Fruit fly (Drosophila melanogaster) whole organism, embryonic: ENCODE data around the gene CG5104.
A peak's percentile ranks its signal among the peaks of the same experiment; 100 is the strongest.

Source experiments
- Awh ChIP-seq: fragments of 200-800 bp; sonication (Bioruptor generic); IDR thresholded peaks from 2 replicates; pipeline ENCODE4, ENCODE4 v1.3.6; 2022; ENCODE audit warnings: missing biosample characterization, missing genetic modification characterization
- CG11398 ChIP-seq: fragments of 200-800 bp; sonication (Bioruptor generic); optimal IDR thresholded peaks from 2 replicates; lab custom pipeline; 2016; ENCODE audit warnings: missing biosample characterization, missing genetic modification characterization
- CG11560 ChIP-seq: fragments of 200-800 bp; sonication (Bioruptor generic); IDR thresholded peaks from 3 replicates; pipeline ENCODE4 v1.3.6; 2022; ENCODE audit warnings: missing biosample characterization, missing genetic modification characterization
- CG12071 ChIP-seq: fragments of 200-800 bp; sonication (Bioruptor generic); optimal IDR thresholded peaks from 3 replicates; lab custom pipeline; 2018; ENCODE audit warnings: missing biosample characterization, mild to moderate bottlenecking, missing genetic modification characterization
- CG12659 ChIP-seq: fragments of 200-800 bp; sonication (Bioruptor generic); optimal IDR thresholded peaks from 3 replicates; lab custom pipeline; 2017; ENCODE audit warnings: mild to moderate bottlenecking, missing biosample characterization, missing genetic modification reagents, missing genetic modification characterization
- CG16863 ChIP-seq: fragments of 200-800 bp; sonication (Bioruptor generic); optimal IDR thresholded peaks from 3 replicates; lab custom pipeline; 2016; ENCODE audit warnings: missing biosample characterization, missing genetic modification characterization
- CG2120 ChIP-seq: fragments of 200-800 bp; sonication (Bioruptor generic); optimal IDR thresholded peaks from 3 replicates; lab custom pipeline; 2016; ENCODE audit warnings: missing biosample characterization, missing genetic modification characterization
- CG2712 ChIP-seq: fragments of 200-800 bp; optimal IDR thresholded peaks from 3 replicates; lab custom pipeline; 2019; ENCODE audit warnings: missing biosample characterization, mild to moderate bottlenecking, missing genetic modification characterization, moderate library complexity
- CG2875 ChIP-seq: fragments of 200-800 bp; sonication (Bioruptor generic); optimal IDR thresholded peaks from 2 replicates; lab custom pipeline; 2017; ENCODE audit warnings: missing biosample characterization, mild to moderate bottlenecking, missing genetic modification characterization, missing genetic modification reagents
- CG4730 ChIP-seq: fragments of 200-800 bp; sonication (Bioruptor generic); IDR thresholded peaks from 2 replicates; pipeline ENCODE4 v1.3.6; 2022; ENCODE audit warnings: missing biosample characterization, missing genetic modification characterization
- CG4820 ChIP-seq: fragments of 200-800 bp; sonication (Bioruptor generic); optimal IDR thresholded peaks from 3 replicates; lab custom pipeline; 2016; ENCODE audit warnings: missing biosample characterization, missing genetic modification characterization
- CG6813 ChIP-seq: fragments of 200-800 bp; sonication (Bioruptor generic); optimal IDR thresholded peaks from 2 replicates; lab custom pipeline; 2017; ENCODE audit warnings: missing biosample characterization, missing genetic modification characterization, mild to moderate bottlenecking, moderate library complexity, missing genetic modification reagents
- CG7963 ChIP-seq: fragments of 200-800 bp; sonication (Bioruptor generic); IDR thresholded peaks from 3 replicates; pipeline ENCODE4 v1.3.6; 2022; ENCODE audit warnings: missing biosample characterization, missing genetic modification characterization; ENCODE audit not compliant: partially characterized antibody
- CG9797 ChIP-seq: fragments of 200-800 bp; sonication (Bioruptor generic); optimal IDR thresholded peaks from 3 replicates; lab custom pipeline; 2018; ENCODE audit warnings: missing biosample characterization, mild to moderate bottlenecking, missing genetic modification characterization
- Dip3 ChIP-seq: fragments of 200-800 bp; sonication (Bioruptor generic); optimal IDR thresholded peaks from 3 replicates; lab custom pipeline; 2016; ENCODE audit warnings: missing biosample characterization, missing genetic modification characterization
- Dp ChIP-seq: fragments of 200-800 bp; sonication (Bioruptor generic); optimal IDR thresholded peaks from 2 replicates; lab custom pipeline; 2018; ENCODE audit warnings: missing biosample characterization, mild to moderate bottlenecking, missing genetic modification characterization, moderate library complexity
- Drgx ChIP-seq: fragments of 200-800 bp; sonication (Bioruptor generic); IDR thresholded peaks from 2 replicates; pipeline ENCODE4 v1.3.6; 2022; ENCODE audit warnings: missing biosample characterization, missing genetic modification characterization
- E2f2 ChIP-seq: fragments of 200-800 bp; sonication (Bioruptor generic); IDR thresholded peaks from 2 replicates; pipeline ENCODE4 v1.3.6; 2022; ENCODE audit warnings: missing biosample characterization, missing genetic modification characterization
- Elba2 ChIP-seq: fragments of 200-800 bp; sonication (Bioruptor generic); optimal IDR thresholded peaks from 3 replicates; lab custom pipeline; 2016; ENCODE audit warnings: missing biosample characterization, missing genetic modification characterization
- Fer1 ChIP-seq: fragments of 200-800 bp; sonication (Bioruptor generic); optimal IDR thresholded peaks from 2 replicates; lab custom pipeline; 2017; ENCODE audit warnings: missing biosample characterization, mild to moderate bottlenecking, missing genetic modification characterization
- Fer3 ChIP-seq: fragments of 200-800 bp; sonication (Bioruptor generic); optimal IDR thresholded peaks from 2 replicates; lab custom pipeline; 2018; ENCODE audit warnings: missing biosample characterization, mild to moderate bottlenecking, missing genetic modification characterization, moderate library complexity
- HLH54F ChIP-seq: fragments of 200-800 bp; sonication (Bioruptor generic); optimal IDR thresholded peaks from 3 replicates; lab custom pipeline; 2016; ENCODE audit warnings: missing biosample characterization, missing genetic modification characterization
- Hr3 ChIP-seq: fragments of 200-800 bp; sonication (Bioruptor generic); optimal IDR thresholded peaks from 3 replicates; lab custom pipeline; 2016; ENCODE audit warnings: missing biosample characterization, missing genetic modification characterization
- Hr39 ChIP-seq: fragments of >200 bp; optimal IDR thresholded peaks from 2 replicates; lab custom pipeline; 2017
- MESR4 ChIP-seq: fragments of 200-800 bp; sonication (Bioruptor generic); optimal IDR thresholded peaks from 2 replicates; lab custom pipeline; 2018; ENCODE audit warnings: missing biosample characterization, mild to moderate bottlenecking, missing genetic modification characterization, moderate library complexity
- Myb ChIP-seq: fragments of 200-800 bp; sonication (Bioruptor generic); optimal IDR thresholded peaks from 2 replicates; lab custom pipeline; 2016; ENCODE audit warnings: missing biosample characterization, missing genetic modification characterization
- NfI ChIP-seq: fragments of 200-800 bp; sonication (Bioruptor generic); optimal IDR thresholded peaks from 3 replicates; lab custom pipeline; 2018; ENCODE audit warnings: missing biosample characterization, mild to moderate bottlenecking, missing genetic modification characterization, moderate library complexity
- Optix ChIP-seq: fragments of 200-800 bp; sonication (Bioruptor generic); IDR thresholded peaks from 3 replicates; pipeline ENCODE4 v1.3.6; 2022; ENCODE audit warnings: missing biosample characterization, missing genetic modification characterization
- Xrp1 ChIP-seq: fragments of 200-800 bp; sonication (Bioruptor generic); IDR thresholded peaks from 2 replicates; pipeline ENCODE4 v1.3.6; 2022; ENCODE audit warnings: missing biosample characterization, missing genetic modification characterization
- ab ChIP-seq: fragments of 200-800 bp; sonication (Bioruptor generic); optimal IDR thresholded peaks from 2 replicates; lab custom pipeline; 2016; ENCODE audit warnings: missing biosample characterization, missing genetic modification characterization
- aop ChIP-seq: fragments of 200-800 bp; sonication (Bioruptor generic); IDR thresholded peaks from 2 replicates; pipeline ENCODE4 v1.3.6; 2022; ENCODE audit warnings: missing biosample characterization, missing genetic modification characterization
- cwo ChIP-seq: fragments of 200-800 bp; sonication (Bioruptor generic); optimal IDR thresholded peaks from 3 replicates; lab custom pipeline; 2017; ENCODE audit warnings: missing biosample characterization, missing genetic modification characterization, mild to moderate bottlenecking, moderate library complexity, missing genetic modification reagents
- dimm ChIP-seq: fragments of 200-800 bp; sonication (Bioruptor generic); IDR thresholded peaks from 2 replicates; pipeline ENCODE4 v1.3.6; 2022; ENCODE audit warnings: missing biosample characterization, missing genetic modification characterization
- esg ChIP-seq: fragments of 200-800 bp; sonication (Bioruptor generic); conservative IDR thresholded peaks from 2 replicates; pipeline ENCODE4 v1.3.6; 2022; ENCODE audit warnings: missing biosample characterization, missing genetic modification characterization
- hkb ChIP-seq, 2 experiments: fragments of 200-800 bp in 1 of 2; fragments of >200 bp in 1 of 2; sonication (Bioruptor generic) in 1 of 2; IDR thresholded peaks in 1 of 2; optimal IDR thresholded peaks in 1 of 2; 2 replicates each; pipeline versions ENCODE4 v1.3.6 to Lab custom; 2017 to 2022; ENCODE audit warnings: missing biosample characterization in 1 of 2, missing genetic modification characterization in 1 of 2
- hth ChIP-seq: fragments of >200 bp; optimal IDR thresholded peaks from 2 replicates; lab custom pipeline; 2017; ENCODE audit warnings: inconsistent platforms
- lab ChIP-seq: fragments of 200-800 bp; sonication (Bioruptor generic); optimal IDR thresholded peaks from 3 replicates; lab custom pipeline; 2017; ENCODE audit warnings: missing biosample characterization, missing genetic modification characterization, mild to moderate bottlenecking, moderate library complexity, missing genetic modification reagents
- lola ChIP-seq, 3 experiments: fragments of >200 bp in 2 of 3; fragments of 200-800 bp in 1 of 3; sonication (Bioruptor generic) in 1 of 3; optimal IDR thresholded peaks; 2 replicates each; lab custom pipeline; 2017 to 2019; ENCODE audit warnings: missing biosample characterization in 3 of 3, missing genetic modification characterization in 3 of 3, mild to moderate bottlenecking in 1 of 3, moderate library complexity in 1 of 3
- p53 ChIP-seq: fragments of 200-800 bp; sonication (Bioruptor generic); optimal IDR thresholded peaks from 2 replicates; lab custom pipeline; 2016; ENCODE audit warnings: missing biosample characterization, missing genetic modification characterization
- peb ChIP-seq: fragments of 200-800 bp; sonication (Bioruptor generic); IDR thresholded peaks from 2 replicates; pipeline ENCODE4 v1.3.6; 2022; ENCODE audit warnings: missing biosample characterization, missing genetic modification characterization
- pfk ChIP-seq: fragments of 200-800 bp; sonication (Bioruptor generic); optimal IDR thresholded peaks from 2 replicates; lab custom pipeline; 2018; ENCODE audit warnings: missing biosample characterization, mild to moderate bottlenecking, missing genetic modification characterization, moderate library complexity
- phol ChIP-seq: fragments of 200-800 bp; sonication (Bioruptor generic); optimal IDR thresholded peaks from 3 replicates; lab custom pipeline; 2018; ENCODE audit warnings: missing biosample characterization, mild to moderate bottlenecking, missing genetic modification characterization, moderate library complexity
- pros ChIP-seq: fragments of 200-800 bp; sonication (Bioruptor generic); optimal IDR thresholded peaks from 3 replicates; lab custom pipeline; 2019; ENCODE audit warnings: missing biosample characterization, mild to moderate bottlenecking, missing genetic modification characterization, moderate library complexity
- rib ChIP-seq: fragments of 200-800 bp; sonication (Bioruptor generic); IDR thresholded peaks from 2 replicates; pipeline ENCODE4 v1.3.6; 2022; ENCODE audit warnings: missing biosample characterization, missing genetic modification characterization
- sc ChIP-seq, 3 experiments: fragments of >200 bp in 2 of 3; fragments of 200-800 bp in 1 of 3; sonication (Bioruptor generic) in 1 of 3; optimal IDR thresholded peaks; 2 replicates in 2 of 3; 3 replicates in 1 of 3; lab custom pipeline; 2017; ENCODE audit warnings: mild to moderate bottlenecking in 1 of 3, missing biosample characterization in 1 of 3, missing genetic modification characterization in 1 of 3, missing genetic modification reagents in 1 of 3
- sr ChIP-seq: fragments of 200-800 bp; sonication (Bioruptor generic); IDR thresholded peaks from 3 replicates; pipeline ENCODE4 v1.3.6; 2022; ENCODE audit warnings: missing biosample characterization, missing genetic modification characterization
- stwl ChIP-seq: fragments of 200-800 bp; sonication (Bioruptor generic); optimal IDR thresholded peaks from 3 replicates; lab custom pipeline; 2018; ENCODE audit warnings: missing biosample characterization, mild to moderate bottlenecking, missing genetic modification characterization, moderate library complexity
- vfl ChIP-seq: fragments of 200-800 bp; sonication (Bioruptor generic); optimal IDR thresholded peaks from 2 replicates; lab custom pipeline; 2016; ENCODE audit warnings: missing biosample characterization, missing genetic modification characterization

Gene CG5104

DNA sequence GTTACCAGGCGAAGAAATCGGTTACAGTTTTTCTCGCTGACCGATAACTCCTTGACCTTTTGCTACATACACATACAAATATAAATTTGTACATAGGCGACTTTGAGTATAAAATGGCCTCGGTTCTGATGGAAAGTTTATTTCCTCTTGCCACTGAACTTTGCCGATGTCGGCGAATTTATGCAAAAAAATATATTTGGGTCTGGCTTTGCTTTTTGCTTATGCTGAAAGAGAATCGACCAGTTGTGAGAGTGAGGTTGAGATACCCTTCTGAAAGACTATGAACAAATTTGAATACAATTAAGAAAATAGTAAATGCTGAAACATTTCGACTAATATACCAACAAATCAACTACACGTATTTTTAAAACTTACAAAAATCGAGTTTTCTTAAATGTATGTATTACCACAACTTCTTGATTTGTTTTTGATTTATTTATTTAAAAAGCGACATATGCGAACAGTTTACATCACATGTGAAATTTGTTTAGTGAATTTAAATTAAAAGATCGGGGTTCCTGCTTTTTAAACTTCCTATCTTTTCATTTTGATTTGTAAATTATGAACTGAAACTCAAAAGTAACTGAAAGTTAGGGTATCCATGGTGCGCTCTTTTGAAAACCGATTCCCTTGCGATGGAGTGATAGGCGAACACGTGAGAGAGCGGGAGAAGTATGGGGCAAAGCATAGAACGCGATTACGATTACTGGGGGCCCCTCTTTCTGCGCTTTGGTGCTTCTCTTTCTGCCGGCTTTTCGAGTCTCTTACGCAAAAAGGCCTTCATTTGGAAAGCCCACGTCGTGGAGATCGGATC, 11.5 kb upstream of the CG5104 start (continued):
- 0 out of 2 replicates have a peak, but pooled peaks have one; percentile 33 for TF ChIP-seq Awh (GFP tag; lab: Robert Waterston, UW)
- TF ChIP-seq lola (GFP tag; optimal IDR thresholded peaks at IDR 0.05; lab: Kevin White, UChicago) = peak in 1 of 3 experiments; percentile 84
- no peak for TF ChIP-seq MESR4 (GFP tag; lab: Kevin White, UChicago)
- TF ChIP-seq Hr3 (GFP tag; lab: Kevin White, UChicago) = peak; percentile 65
- TF ChIP-seq aop (GFP tag; lab: Robert Waterston, UW) = no peak
- TF ChIP-seq dimm (GFP tag; lab: Robert Waterston, UW) = no peak
- TF ChIP-seq esg (GFP tag; lab: Robert Waterston, UW) = peak; percentile 37; the same call in 1 of the 2 replicates
- TF ChIP-seq stwl (tag; lab: Kevin White, UChicago) = no peak
- peak; percentile 68 for TF ChIP-seq HLH54F (GFP tag; lab: Kevin White, UChicago)
- TF ChIP-seq CG2712 (tag; lab: Kevin White, UChicago) = peak; percentile 85
- TF ChIP-seq Fer1 (GFP tag; lab: Kevin White, UChicago) = peak; percentile 84
- TF ChIP-seq CG2875 = peak; percentile 75
- TF ChIP-seq phol = peak; percentile 75
- no peak for TF ChIP-seq sr (GFP tag; lab: Robert Waterston, UW)
- TF ChIP-seq pros (GFP tag; lab: Kevin White, UChicago) = no peak
- peak; percentile 90 for TF ChIP-seq CG2120
- TF ChIP-seq cwo (GFP tag; lab: Kevin White, UChicago) = peak; percentile 96
- 0 out of 2 replicates have a peak, but pooled peaks have one; percentile 22 for TF ChIP-seq CG4730
- TF ChIP-seq E2f2 (GFP tag; lab: Robert Waterston, UW) = peak; percentile 32
- no peak for TF ChIP-seq ab
- TF ChIP-seq CG7963 (GFP tag; lab: Robert Waterston, UW) = no peak
- TF ChIP-seq CG11398 = no peak
- TF ChIP-seq CG4820 (GFP tag; lab: Kevin White, UChicago) = peak; percentile 70
- TF ChIP-seq CG11560 (tag; lab: Robert Waterston, UW) = no peak
- TF ChIP-seq pfk (GFP tag; lab: Kevin White, UChicago) = no peak
- TF ChIP-seq Myb (GFP tag; lab: Kevin White, UChicago) = peak; percentile 44
- no peak for TF ChIP-seq hkb (optimal IDR thresholded peaks at IDR 0.05; lab: Kevin White, UChicago)
- peak; percentile 44; the same call in 1 of the 2 replicates for TF ChIP-seq hkb (GFP tag; IDR thresholded peaks at IDR 0.05; lab: Robert Waterston, UW)
- TF ChIP-seq rib (GFP tag; lab: Robert Waterston, UW) = no peak
- peak; percentile 9 for TF ChIP-seq p53
- TF ChIP-seq Hr39 = no peak
- TF ChIP-seq Optix = no peak
- peak; percentile 64 for TF ChIP-seq Dip3
- peak; percentile 51 for TF ChIP-seq CG6813 (GFP tag; lab: Kevin White, UChicago)
- peak; percentile 58 for TF ChIP-seq vfl
- TF ChIP-seq CG12071 (GFP tag; lab: Kevin White, UChicago) = no peak
- no peak for TF ChIP-seq peb (GFP tag; lab: Robert Waterston, UW)
- peak; percentile 67 for TF ChIP-seq CG16863 (GFP tag; lab: Kevin White, UChicago)
- TF ChIP-seq CG9797 (GFP tag; lab: Kevin White, UChicago) = no peak
- TF ChIP-seq Fer3 = peak; percentile 71
- no peak for TF ChIP-seq Elba2 (GFP tag; lab: Kevin White, UChicago)
- 0 out of 2 replicates have a peak, but pooled peaks have one; percentile 54 for TF ChIP-seq Xrp1
- TF ChIP-seq Dp = no peak
- TF ChIP-seq hth (lab: Kevin White, UChicago) = no peak
- peak; percentile 85 for TF ChIP-seq lab (GFP tag; lab: Kevin White, UChicago)
- peak; percentile 41; the same call in 1 of the 2 replicates for TF ChIP-seq Drgx (GFP tag; lab: Robert Waterston, UW)
- peak; percentile 70 for TF ChIP-seq NfI (GFP tag; lab: Kevin White, UChicago)
- peak; percentile 86 for TF ChIP-seq CG12659 (GFP tag; lab: Kevin White, UChicago)
- TF ChIP-seq sc (optimal IDR thresholded peaks at IDR 0.05; lab: Kevin White, UChicago) = no peak
- TF ChIP-seq sc (GFP tag; optimal IDR thresholded peaks at IDR 0.05; lab: Kevin White, UChicago) = peak; percentile 61
